Fruit fly (Drosophila melanogaster): ENCODE results near the gene CG13318.

CG13318 gene

DNA sequence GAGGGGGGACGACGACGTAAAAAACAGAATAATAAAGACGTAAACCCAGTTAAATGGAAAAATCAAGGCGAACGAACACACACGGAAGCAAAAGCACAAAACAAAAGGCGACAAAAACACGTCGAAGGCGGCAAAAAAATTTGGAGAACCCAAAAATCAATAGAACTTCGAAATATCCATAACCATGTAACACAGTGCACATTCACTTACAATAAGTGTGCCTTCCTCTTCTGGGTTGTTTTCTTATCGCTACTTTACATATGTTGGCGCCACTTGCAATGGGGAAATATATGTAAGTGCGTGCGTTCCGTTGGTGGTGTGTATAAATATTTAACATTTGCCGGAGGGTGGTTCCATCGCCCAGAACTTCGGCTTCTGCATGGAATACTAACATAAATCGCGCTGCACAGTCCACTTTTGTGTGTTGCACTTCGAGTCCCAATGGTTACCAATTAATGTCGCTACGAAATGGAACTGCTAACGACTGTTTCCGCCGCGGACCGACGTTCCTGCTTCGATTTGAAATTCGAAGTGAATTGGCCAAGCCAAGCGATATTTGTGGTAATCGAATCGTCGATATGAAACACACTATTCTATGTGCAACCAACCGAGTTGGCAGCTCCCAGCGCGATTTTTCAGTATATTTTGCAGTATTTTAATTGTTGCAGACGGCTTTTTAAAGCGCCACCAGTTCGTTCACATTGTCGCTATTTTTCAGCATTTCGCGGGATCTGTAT is 25.2 kb downstream of the CG13318 start, which contains the start of the genes CG9801 and Nasp (continued):
- TF ChIP-seq CG2129 (GFP tag; IDR thresholded peaks at IDR 0.05; ENCODE audit: partially characterized antibody) (no peak), Atf3 (GFP tag; optimal IDR thresholded peaks at IDR 0.05) (no peak), org-1 (GFP tag; optimal IDR thresholded peaks at IDR 0.05) (peak; percentile 17), Sox100B (GFP tag; optimal IDR thresholded peaks at IDR 0.05) (no peak), YL-1 (GFP tag; optimal IDR thresholded peaks at IDR 0.05) (peak; percentile 58), CG3995 (GFP tag; optimal IDR thresholded peaks at IDR 0.05) (peak; percentile 67), CG14860 (GFP tag; IDR thresholded peaks at IDR 0.05; ENCODE audit: partially characterized antibody) (peak; percentile 56; the same call in 2 of the 3 replicates), sd (tag; optimal IDR thresholded peaks at IDR 0.05) (peak; percentile 56), gcm (GFP tag; optimal IDR thresholded peaks at IDR 0.05) (peak; percentile 42), pum (GFP tag; optimal IDR thresholded peaks at IDR 0.05) (peak; percentile 16), CG6254 (GFP tag; optimal IDR thresholded peaks at IDR 0.05) (peak; percentile 21), C15 (GFP tag; IDR thresholded peaks at IDR 0.05) (no peak), Abd-B (GFP tag; optimal IDR thresholded peaks at IDR 0.05) (peak; percentile 36), H2.0 (GFP tag; IDR thresholded peaks at IDR 0.05) (no peak), ash1 (GFP tag; optimal IDR thresholded peaks at IDR 0.05) (no peak), chif (GFP tag; optimal IDR thresholded peaks at IDR 0.05) (peak in 1 of 2 experiments; percentile 41), MBD-R2 (GFP tag; IDR thresholded peaks at IDR 0.05) (peak; percentile 77), Rfx (GFP tag; IDR thresholded peaks at IDR 0.05) (peak; percentile 62), Xrp1 (GFP tag; IDR thresholded peaks at IDR 0.05) (peak; percentile 24; the same call in 1 of the 2 replicates), zen2 (GFP tag; IDR thresholded peaks at IDR 0.05; ENCODE audit: partially characterized antibody) (0 out of 3 replicates have a peak, but pooled peaks have one; percentile 6), Poxn (GFP tag; IDR thresholded peaks at IDR 0.05) (no peak), tna (GFP tag; IDR thresholded peaks at IDR 0.05; ENCODE audit: partially characterized antibody) (peak; percentile 57), CG4360 (GFP tag; IDR thresholded peaks at IDR 0.05) (no peak), Scr (GFP tag; IDR thresholded peaks at IDR 0.05; ENCODE audit: partially characterized antibody) (peak; percentile 70), CG8281 (tag; optimal IDR thresholded peaks at IDR 0.05) (no peak), Chrac-16 (GFP tag; optimal IDR thresholded peaks at IDR 0.05) (peak; percentile 13), kay (GFP tag; optimal IDR thresholded peaks at IDR 0.05) (peak; percentile 23), CG9817 (tag; optimal IDR thresholded peaks at IDR 0.05) (peak; percentile 11), CG9609 (GFP tag; optimal IDR thresholded peaks at IDR 0.05) (no peak), eve (GFP tag; optimal IDR thresholded peaks at IDR 0.05) (peak in 1 of 2 experiments; percentile 26), ken (GFP tag; IDR thresholded peaks at IDR 0.05) (no peak), CG11504 (tag; optimal IDR thresholded peaks at IDR 0.05) (peak; percentile 66), CG17186 (GFP tag; optimal IDR thresholded peaks at IDR 0.05) (peak; percentile 59), tll (GFP tag; optimal IDR thresholded peaks at IDR 0.05) (no peak), CG13296 (GFP tag; optimal IDR thresholded peaks at IDR 0.05) (no peak), zfh1 (GFP tag; IDR thresholded peaks at IDR 0.05) (peak; percentile 29; the same call in 1 of the 3 replicates), ham (GFP tag; IDR thresholded peaks at IDR 0.05) (no peak), CG15514 (GFP tag; optimal IDR thresholded peaks at IDR 0.05) (peak; percentile 81), Hsf (GFP tag; optimal IDR thresholded peaks at IDR 0.05) (peak; percentile 23), az2 (GFP tag; optimal IDR thresholded peaks at IDR 0.05) (no peak)

Data from whole organism, embryonic.